Fruit fly (Drosophila melanogaster) whole organism, pupa: ENCODE data around the gene side-IV.
A peak's percentile ranks its signal among the peaks of the same experiment; 100 is the strongest.

Source experiments
- CG10348 ChIP-seq: fragments of 200-800 bp; sonication (Bioruptor generic); IDR thresholded peaks from 2 replicates; pipeline ENCODE4 v1.3.6; 2022; ENCODE audit warnings: missing biosample characterization, missing genetic modification characterization
- CG12605 ChIP-seq: fragments of 200-800 bp; sonication (Bioruptor generic); IDR thresholded peaks from 2 replicates; pipeline ENCODE4 v1.3.6; 2022; ENCODE audit warnings: missing biosample characterization, missing genetic modification characterization
- CG13204 ChIP-seq: fragments of 200-800 bp; sonication (Bioruptor generic); optimal IDR thresholded peaks from 2 replicates; lab custom pipeline; 2018; ENCODE audit warnings: missing biosample characterization, mild to moderate bottlenecking, missing genetic modification characterization, moderate library complexity
- CG14655 ChIP-seq: fragments of 200-800 bp; sonication (Bioruptor generic); optimal IDR thresholded peaks from 3 replicates; lab custom pipeline; 2017; ENCODE audit warnings: mild to moderate bottlenecking, missing biosample characterization, missing genetic modification reagents, missing genetic modification characterization
- CG15710 ChIP-seq: fragments of 200-800 bp; sonication (Bioruptor generic); optimal IDR thresholded peaks from 2 replicates; lab custom pipeline; 2018; ENCODE audit warnings: missing biosample characterization, mild to moderate bottlenecking, missing genetic modification characterization, moderate library complexity
- CG17806 ChIP-seq: fragments of 200-800 bp; sonication (Bioruptor generic); optimal IDR thresholded peaks from 2 replicates; lab custom pipeline; 2018; ENCODE audit warnings: missing biosample characterization, mild to moderate bottlenecking, missing genetic modification characterization, moderate library complexity
- CG32121 ChIP-seq: fragments of 200-800 bp; sonication (Bioruptor generic); IDR thresholded peaks from 2 replicates; pipeline ENCODE4 v1.3.6; 2022; ENCODE audit warnings: missing biosample characterization, missing genetic modification characterization
- CG34367 ChIP-seq: fragments of 200-800 bp; sonication (Bioruptor generic); optimal IDR thresholded peaks from 2 replicates; lab custom pipeline; 2018; ENCODE audit warnings: missing biosample characterization, mild to moderate bottlenecking, missing genetic modification characterization
- CG4496 ChIP-seq: fragments of 200-800 bp; sonication (Bioruptor generic); IDR thresholded peaks from 3 replicates; pipeline ENCODE4 v1.3.6; 2022; ENCODE audit warnings: missing biosample characterization, missing genetic modification characterization
- CG8159 ChIP-seq: fragments of 200-800 bp; sonication (Bioruptor generic); optimal IDR thresholded peaks from 3 replicates; lab custom pipeline; 2018; ENCODE audit warnings: missing biosample characterization, mild to moderate bottlenecking, missing genetic modification characterization, moderate library complexity
- CG8301 ChIP-seq: fragments of 200-800 bp; sonication (Bioruptor generic); optimal IDR thresholded peaks from 2 replicates; lab custom pipeline; 2018; ENCODE audit warnings: missing biosample characterization, mild to moderate bottlenecking, missing genetic modification characterization
- CG9948 ChIP-seq: fragments of 200-800 bp; sonication (Bioruptor generic); optimal IDR thresholded peaks from 2 replicates; lab custom pipeline; 2018; ENCODE audit warnings: missing biosample characterization, mild to moderate bottlenecking, missing genetic modification characterization, moderate library complexity
- D1 ChIP-seq: fragments of 200-800 bp; sonication (Bioruptor generic); optimal IDR thresholded peaks from 2 replicates; lab custom pipeline; 2018; ENCODE audit warnings: missing biosample characterization, mild to moderate bottlenecking, missing genetic modification characterization, moderate library complexity
- EcR ChIP-seq: fragments of 200-800 bp; sonication (Bioruptor generic); optimal IDR thresholded peaks from 3 replicates; lab custom pipeline; 2019; ENCODE audit warnings: missing biosample characterization, missing genetic modification characterization, mild to moderate bottlenecking, moderate library complexity, missing genetic modification reagents
- Ets98B ChIP-seq: fragments of 200-800 bp; sonication (Bioruptor generic); IDR thresholded peaks from 2 replicates; pipeline ENCODE4 v1.3.6; 2022; ENCODE audit warnings: missing biosample characterization, missing genetic modification characterization
- Pif1A ChIP-seq: fragments of 200-800 bp; sonication (Bioruptor generic); optimal IDR thresholded peaks from 3 replicates; lab custom pipeline; 2016; ENCODE audit warnings: missing biosample characterization, missing genetic modification characterization
- Pif1B ChIP-seq: fragments of 200-800 bp; sonication (Bioruptor generic); optimal IDR thresholded peaks from 3 replicates; lab custom pipeline; 2016; ENCODE audit warnings: missing biosample characterization, missing genetic modification characterization
- Snoo ChIP-seq: fragments of 200-800 bp; sonication (Bioruptor generic); optimal IDR thresholded peaks from 3 replicates; lab custom pipeline; 2017; ENCODE audit warnings: missing biosample characterization, mild to moderate bottlenecking, missing genetic modification characterization, inconsistent platforms
- fd96Ca ChIP-seq: fragments of 200-800 bp; sonication (Bioruptor generic); IDR thresholded peaks from 3 replicates; pipeline ENCODE4 v1.3.6; 2022; ENCODE audit warnings: missing biosample characterization, missing genetic modification characterization
- gl ChIP-seq: fragments of 200-800 bp; sonication (Bioruptor generic); optimal IDR thresholded peaks from 2 replicates; lab custom pipeline; 2018; ENCODE audit warnings: missing biosample characterization, mild to moderate bottlenecking, missing genetic modification characterization
- rn ChIP-seq: fragments of 200-800 bp; sonication (Bioruptor generic); IDR thresholded peaks from 2 replicates; pipeline ENCODE4 v1.3.6; 2022; ENCODE audit warnings: missing biosample characterization, missing genetic modification characterization

The side-IV gene

dm6 chr3R:13453955-13454354, 3.6 kb downstream of the side-IV start:
- no peak for TF ChIP-seq CG8301 (tag; lab: Kevin White, UChicago)
- TF ChIP-seq CG4496 (GFP tag; lab: Robert Waterston, UW) = no peak
- no peak for TF ChIP-seq Pif1B
- TF ChIP-seq CG12605 (GFP tag; lab: Robert Waterston, UW) = no peak

dm6 chr3R:13465705-13466608, 15.6 kb downstream of the side-IV start:
- TF ChIP-seq EcR (GFP tag; lab: Kevin White, UChicago) = peak; percentile 45
- TF ChIP-seq CG8159 = no peak

- TF ChIP-seq CG12605 (GFP tag; lab: Robert Waterston, UW) (no peak), CG4496 (GFP tag; lab: Robert Waterston, UW) (no peak), CG15710 (tag; lab: Kevin White, UChicago) (peak; percentile 18), CG32121 (0 out of 2 replicates have a peak, but pooled peaks have one; percentile 14), Snoo (no peak), fd96Ca (GFP tag; lab: Robert Waterston, UW) (no peak), CG17806 (tag; lab: Kevin White, UChicago) (peak; percentile 21), CG9948 (tag; lab: Kevin White, UChicago) (peak; percentile 16), gl (tag; lab: Kevin White, UChicago) (no peak), rn (GFP tag; lab: Robert Waterston, UW) (no peak), CG13204 (GFP tag; lab: Kevin White, UChicago) (no peak), CG34367 (tag; lab: Kevin White, UChicago) (peak; percentile 7), Pif1A (no peak)
These were observed 18.9 kb downstream of the side-IV start for dm6 chr3R:13469246-13469645.

- TF ChIP-seq CG10348 (GFP tag; lab: Robert Waterston, UW) (no peak), CG34367 (tag; lab: Kevin White, UChicago) (no peak), CG12605 (GFP tag; lab: Robert Waterston, UW) (no peak), gl (tag; lab: Kevin White, UChicago) (no peak), Pif1B (no peak), CG15710 (tag; lab: Kevin White, UChicago) (no peak), rn (GFP tag; lab: Robert Waterston, UW) (no peak), fd96Ca (GFP tag; lab: Robert Waterston, UW) (no peak), EcR (GFP tag; lab: Kevin White, UChicago) (no peak), CG8159 (no peak), CG14655 (GFP tag; lab: Kevin White, UChicago) (no peak), CG4496 (GFP tag; lab: Robert Waterston, UW) (no peak), Snoo (no peak), D1 (tag; lab: Kevin White, UChicago) (no peak)
These were observed 20.9 kb downstream of the side-IV start for dm6 chr3R:13471329-13471728.

- no peak for TF ChIP-seq CG14655 (GFP tag; lab: Kevin White, UChicago)
- TF ChIP-seq CG17806 (tag; lab: Kevin White, UChicago) = no peak
- no peak for TF ChIP-seq CG8301 (tag; lab: Kevin White, UChicago)
- no peak for TF ChIP-seq Pif1B
- TF ChIP-seq CG8159 = no peak
- TF ChIP-seq D1 (tag; lab: Kevin White, UChicago) = no peak
- TF ChIP-seq CG34367 (tag; lab: Kevin White, UChicago) = no peak
- no peak for TF ChIP-seq Snoo
- no peak for TF ChIP-seq Ets98B (GFP tag; lab: Robert Waterston, UW)
- no peak for TF ChIP-seq gl (tag; lab: Kevin White, UChicago)
- no peak for TF ChIP-seq CG10348 (GFP tag; lab: Robert Waterston, UW)
These were observed 31.9 kb downstream of the side-IV start for dm6 chr3R:13482283-13482682.

dm6 chr3R:13509816-13510215, 59.4 kb downstream of the side-IV start:
- TF ChIP-seq CG17806 (tag; lab: Kevin White, UChicago) (no peak), CG12605 (GFP tag; lab: Robert Waterston, UW) (no peak), CG4496 (GFP tag; lab: Robert Waterston, UW) (no peak), EcR (GFP tag; lab: Kevin White, UChicago) (no peak), CG8301 (tag; lab: Kevin White, UChicago) (no peak), rn (GFP tag; lab: Robert Waterston, UW) (no peak), Pif1B (no peak), Ets98B (GFP tag; lab: Robert Waterston, UW) (no peak), Pif1A (no peak)
